Worm (Caenorhabditis elegans): ENCODE measurements around the gene rnf-113.

- TF ChIP-seq elt-2 (tag; optimal IDR thresholded peaks at IDR 0.05) (no peak), ceh-18 (tag; optimal IDR thresholded peaks at IDR 0.05) (no peak), ceh-31 (tag; optimal IDR thresholded peaks at IDR 0.05) (no peak), ceh-6 (GFP tag; optimal IDR thresholded peaks at IDR 0.05) (no peak), che-1 (tag; optimal IDR thresholded peaks at IDR 0.05) (no peak), pag-3 (tag; optimal IDR thresholded peaks at IDR 0.05; ENCODE audit: borderline replicate concordance) (no peak), pha-4 (tag; optimal IDR thresholded peaks at IDR 0.05) (no peak), pha-2 (tag; optimal IDR thresholded peaks at IDR 0.05) (no peak), dmd-4 (tag; optimal IDR thresholded peaks at IDR 0.05; ENCODE audit: borderline replicate concordance) (no peak)
Observed at ce11 chrIII:10709676-10710075, 47.8 kb downstream of the rnf-113 start.

Measured in whole organism, late embryonic.